Fruit fly (Drosophila melanogaster) whole organism: Measurements from ENCODE around the gene sesB.

ENCODE experiments used
- CG8478 ChIP-seq: fragments of >200 bp; optimal IDR thresholded peaks from 2 replicates; lab custom pipeline; 2018; ENCODE audit warnings: inconsistent platforms
- Dll ChIP-seq: fragments of >200 bp; optimal IDR thresholded peaks from 2 replicates; lab custom pipeline; 2017
- EcR ChIP-seq, 2 experiments: fragments of >200 bp; optimal IDR thresholded peaks; 2 replicates each; lab custom pipeline; 2017; ENCODE audit warnings: missing biosample characterization in 2 of 2, missing genetic modification characterization in 2 of 2, missing genetic modification reagents in 2 of 2
- pan ChIP-seq: fragments of >200 bp; optimal IDR thresholded peaks from 2 replicates; lab custom pipeline; 2017
- psq ChIP-seq: fragments of >200 bp; optimal IDR thresholded peaks from 2 replicates; lab custom pipeline; 2017
- usp ChIP-seq: fragments of >200 bp; optimal IDR thresholded peaks from 2 replicates; lab custom pipeline; 2017; ENCODE audit warnings: missing biosample characterization, missing genetic modification characterization, mixed read lengths

Gene sesB

dm6 chrX:10815511-10816080 is 28.8 kb upstream of the sesB start:
- no peak for TF ChIP-seq EcR (GFP tag; optimal IDR thresholded peaks at IDR 0.05; lab: Kevin White, UChicago)
- no peak for TF ChIP-seq usp (GFP tag; lab: Kevin White, UChicago)
- TF ChIP-seq pan, result no peak
- peak; percentile 14 for TF ChIP-seq CG8478
- no peak for TF ChIP-seq psq (lab: Kevin White, UChicago)
- peak; percentile 36 for TF ChIP-seq Dll (lab: Kevin White, UChicago)

dm6 chrX:10814832-10815372 is 28.1 kb upstream of the sesB start:
- no peak for TF ChIP-seq psq (lab: Kevin White, UChicago)
- no peak for TF ChIP-seq Dll (lab: Kevin White, UChicago)
- no peak for TF ChIP-seq CG8478
- no peak for TF ChIP-seq pan
- no peak for TF ChIP-seq EcR (GFP tag; optimal IDR thresholded peaks at IDR 0.05; lab: Kevin White, UChicago)
- TF ChIP-seq usp (GFP tag; lab: Kevin White, UChicago), result no peak

- TF ChIP-seq EcR (GFP tag; optimal IDR thresholded peaks at IDR 0.05; lab: Kevin White, UChicago), result no peak
- no peak for TF ChIP-seq pan
- TF ChIP-seq Dll (lab: Kevin White, UChicago), result peak; percentile 27
Measured at dm6 chrX:10814113-10814512, 27.4 kb upstream of the sesB start.

dm6 chrX:10808684-10809083 is 21.9 kb upstream of the sesB start:
- TF ChIP-seq CG8478, result no peak
- TF ChIP-seq usp (GFP tag; lab: Kevin White, UChicago), result no peak

- TF ChIP-seq Dll (lab: Kevin White, UChicago) (peak; percentile 47), psq (lab: Kevin White, UChicago) (no peak), CG8478 (no peak), pan (no peak)
Measured at dm6 chrX:10806718-10807412, 20.1 kb upstream of the sesB start.

- no peak for TF ChIP-seq usp (GFP tag; lab: Kevin White, UChicago)
- TF ChIP-seq CG8478, result no peak
- peak; percentile 71 for TF ChIP-seq Dll (lab: Kevin White, UChicago)
Measured at dm6 chrX:10805651-10806191, 19.0 kb upstream of the sesB start.

dm6 chrX:10804042-10804441 is 17.3 kb upstream of the sesB start:
- TF ChIP-seq CG8478 (no peak), pan (no peak), EcR (GFP tag; optimal IDR thresholded peaks at IDR 0.05; lab: Kevin White, UChicago) (no peak), usp (GFP tag; lab: Kevin White, UChicago) (no peak), psq (lab: Kevin White, UChicago) (no peak), Dll (lab: Kevin White, UChicago) (no peak)

- TF ChIP-seq usp (GFP tag; lab: Kevin White, UChicago), result no peak
- no peak for TF ChIP-seq psq (lab: Kevin White, UChicago)
- TF ChIP-seq pan, result no peak
- no peak for TF ChIP-seq Dll (lab: Kevin White, UChicago)
- no peak for TF ChIP-seq EcR (GFP tag; optimal IDR thresholded peaks at IDR 0.05; lab: Kevin White, UChicago)
- no peak for TF ChIP-seq CG8478
Measured at dm6 chrX:10802457-10803378, 16.0 kb upstream of the sesB start.

- TF ChIP-seq CG8478 (no peak), EcR (GFP tag; optimal IDR thresholded peaks at IDR 0.05; lab: Kevin White, UChicago) (peak in 1 of 2 experiments; percentile 93), usp (GFP tag; lab: Kevin White, UChicago) (no peak), psq (lab: Kevin White, UChicago) (no peak), pan (no peak), Dll (lab: Kevin White, UChicago) (no peak)
Measured at dm6 chrX:10801827-10802456, 15.2 kb upstream of the sesB start.

dm6 chrX:10801033-10801432 is 14.3 kb upstream of the sesB start:
- TF ChIP-seq Dll (lab: Kevin White, UChicago) (no peak), pan (no peak), CG8478 (no peak), EcR (GFP tag; optimal IDR thresholded peaks at IDR 0.05; lab: Kevin White, UChicago) (no peak), usp (GFP tag; lab: Kevin White, UChicago) (no peak), psq (lab: Kevin White, UChicago) (no peak)

dm6 chrX:10789279-10789678 is 2.5 kb upstream of the sesB start:
- no peak for TF ChIP-seq Dll (lab: Kevin White, UChicago)
- TF ChIP-seq usp (GFP tag; lab: Kevin White, UChicago), result no peak
- TF ChIP-seq psq (lab: Kevin White, UChicago), result no peak
- no peak for TF ChIP-seq pan
- no peak for TF ChIP-seq EcR (GFP tag; optimal IDR thresholded peaks at IDR 0.05; lab: Kevin White, UChicago)
- TF ChIP-seq CG8478, result no peak
